Worm (Caenorhabditis elegans): Measurements from ENCODE around the gene C49F8.1.

The C49F8.1 gene

DNA sequence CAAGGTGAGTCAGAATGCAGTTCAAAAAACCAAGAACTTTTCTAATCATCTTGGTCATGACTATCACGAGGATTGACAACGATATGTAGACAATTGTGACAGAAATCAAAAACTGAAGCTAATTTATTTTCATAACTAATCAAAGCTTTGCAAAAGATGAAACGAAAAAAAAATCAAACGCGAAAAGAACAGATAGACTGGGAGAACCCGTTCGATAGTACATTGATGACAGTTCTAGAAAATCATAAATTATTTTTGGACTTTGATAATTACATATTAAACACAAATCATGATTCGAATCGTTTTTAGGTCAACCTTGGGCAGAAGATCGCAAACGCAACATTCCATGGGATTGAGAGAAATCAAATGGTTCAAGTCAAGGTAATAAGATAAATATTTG, 39.8 kb downstream of the C49F8.1 start:
- TF ChIP-seq somi-1 (GFP tag; optimal IDR thresholded peaks at IDR 0.05) (peak; percentile 30), unc-62 (GFP tag; optimal IDR thresholded peaks at IDR 0.05) (no peak), egrh-3 (GFP tag; IDR thresholded peaks at IDR 0.05) (no peak), Y56A3A.18 (GFP tag; IDR thresholded peaks at IDR 0.05) (no peak)

- no peak for TF ChIP-seq sea-2 (GFP tag; IDR thresholded peaks at IDR 0.05)
- no peak for TF ChIP-seq ztf-26 (tag; optimal IDR thresholded peaks at IDR 0.05)
- no peak for TF ChIP-seq hrde-1 (tag; optimal IDR thresholded peaks at IDR 0.05; ENCODE audit: borderline replicate concordance)
- no peak for TF ChIP-seq dpl-1 (GFP tag; optimal IDR thresholded peaks at IDR 0.05)
- TF ChIP-seq rpc-1 (optimal IDR thresholded peaks at IDR 0.05): no peak
- no peak for TF ChIP-seq rpc-1 (tag; optimal IDR thresholded peaks at IDR 0.05)
- no peak for TF ChIP-seq nfya-1 (tag; optimal IDR thresholded peaks at IDR 0.05; ENCODE audit: borderline replicate concordance, insufficient read depth)
- TF ChIP-seq C17E4.6 (GFP tag; IDR thresholded peaks at IDR 0.05): no peak
- no peak for TF ChIP-seq F57C9.4 (tag; optimal IDR thresholded peaks at IDR 0.05)
- TF ChIP-seq ztf-22 (GFP tag; optimal IDR thresholded peaks at IDR 0.05): no peak
- TF ChIP-seq chd-7 (tag; optimal IDR thresholded peaks at IDR 0.05): no peak
- TF ChIP-seq let-607 (tag; optimal IDR thresholded peaks at IDR 0.05): no peak
- TF ChIP-seq athp-1 (tag; optimal IDR thresholded peaks at IDR 0.05): no peak
- TF ChIP-seq lag-1 (GFP tag; IDR thresholded peaks at IDR 0.05): no peak
- no peak for TF ChIP-seq F10E7.11 (tag; optimal IDR thresholded peaks at IDR 0.05)
- no peak for TF ChIP-seq ets-4 (GFP tag; optimal IDR thresholded peaks at IDR 0.05)
These were observed 40.5 kb downstream of the C49F8.1 start for ce11 chrX:13324326-13324725.

DNA sequence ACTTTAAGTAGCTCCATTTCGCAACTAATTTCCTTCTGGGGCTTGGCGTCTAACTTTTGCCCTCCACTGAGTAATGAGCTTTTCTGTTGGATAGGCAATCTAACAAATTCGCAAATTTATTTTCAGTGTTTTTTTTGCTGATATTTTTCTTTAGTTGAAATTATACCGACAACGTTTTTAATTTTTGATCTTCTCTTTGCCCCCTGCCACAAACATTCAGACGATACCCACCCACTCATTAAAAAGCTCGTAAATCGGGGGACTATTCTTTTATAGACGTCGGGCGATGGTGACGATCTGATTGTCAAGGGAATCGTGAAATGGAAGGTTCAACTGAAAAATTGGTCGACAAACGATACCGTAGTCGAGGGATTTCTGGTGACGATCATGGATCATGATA, 41.1 kb downstream of the C49F8.1 start:
- TF ChIP-seq bed-1 (GFP tag; IDR thresholded peaks at IDR 0.05) (no peak), mcd-1 (GFP tag; IDR thresholded peaks at IDR 0.05) (no peak), cebp-2 (GFP tag; IDR thresholded peaks at IDR 0.05) (no peak), lin-54 (GFP tag; optimal IDR thresholded peaks at IDR 0.05) (no peak), ccch-3 (GFP tag; optimal IDR thresholded peaks at IDR 0.05) (no peak), aptf-2 (GFP tag; conservative IDR thresholded peaks at IDR 0.05) (no peak), dpl-1 (GFP tag; optimal IDR thresholded peaks at IDR 0.05) (no peak), Y95B8A.8 (GFP tag; IDR thresholded peaks at IDR 0.05) (no peak), madf-10 (tag; optimal IDR thresholded peaks at IDR 0.05) (no peak), hlh-26 (GFP tag; conservative IDR thresholded peaks at IDR 0.05) (no peak), mes-4 (tag; optimal IDR thresholded peaks at IDR 0.05) (no peak), C06A6.2 (GFP tag; conservative IDR thresholded peaks at IDR 0.05) (no peak), F23B12.7 (tag; optimal IDR thresholded peaks at IDR 0.05; ENCODE audit: insufficient read depth) (no peak), mxl-1 (tag; optimal IDR thresholded peaks at IDR 0.05) (no peak), zim-3 (tag; optimal IDR thresholded peaks at IDR 0.05) (no peak)

ce11 chrX:13322886-13323285, 41.9 kb downstream of the C49F8.1 start, which contains the start of gene F46G10.2:
Gene F46G10.2 (plus strand): TSS chrX:13322963.
- TF ChIP-seq bed-2 (GFP tag; IDR thresholded peaks at IDR 0.05): no peak
- no peak for TF ChIP-seq Y53G8AR.9 (GFP tag; conservative IDR thresholded peaks at IDR 0.05)
- TF ChIP-seq egrh-3 (GFP tag; IDR thresholded peaks at IDR 0.05): no peak
- no peak for TF ChIP-seq hrde-1 (tag; optimal IDR thresholded peaks at IDR 0.05; ENCODE audit: borderline replicate concordance)
- no peak for TF ChIP-seq mxl-1 (tag; optimal IDR thresholded peaks at IDR 0.05)
- no peak for TF ChIP-seq K11D2.4 (GFP tag; IDR thresholded peaks at IDR 0.05)
- TF ChIP-seq rcor-1 (GFP tag; IDR thresholded peaks at IDR 0.05): no peak
- TF ChIP-seq Y95B8A.8 (GFP tag; IDR thresholded peaks at IDR 0.05): no peak
- TF ChIP-seq fkh-3 (tag; optimal IDR thresholded peaks at IDR 0.05): no peak
- no peak for TF ChIP-seq mes-4 (tag; optimal IDR thresholded peaks at IDR 0.05)
- TF ChIP-seq zfh-2 (GFP tag; conservative IDR thresholded peaks at IDR 0.05): no peak
- no peak for TF ChIP-seq rec-8 (tag; optimal IDR thresholded peaks at IDR 0.05)
- no peak for TF ChIP-seq F39B2.1 (GFP tag; IDR thresholded peaks at IDR 0.05)
- TF ChIP-seq pha-4 (tag; optimal IDR thresholded peaks at IDR 0.05): no peak
- no peak for TF ChIP-seq nhr-179 (tag; optimal IDR thresholded peaks at IDR 0.05)
- TF ChIP-seq dox-1 (GFP tag; IDR thresholded peaks at IDR 0.05): no peak
- no peak for TF ChIP-seq tlf-1 (GFP tag; optimal IDR thresholded peaks at IDR 0.05)

Data from whole organism, young adult.